Worm (Caenorhabditis elegans) whole organism, L2 larva: ENCODE results near the gene ZC262.2.
A peak's percentile ranks its signal among the peaks of the same experiment; 100 is the strongest.

ENCODE experiments used
- C34F6.9 ChIP-seq: fragments of 150-350 bp; optimal IDR thresholded peaks from 2 replicates; lab custom pipeline; 2014; ENCODE audit warnings: missing biosample characterization, missing genetic modification characterization
- F13H6.1 ChIP-seq: sonication (generic microtip); optimal IDR thresholded peaks from 2 replicates; lab custom pipeline; 2016; ENCODE audit warnings: missing genetic modification characterization, missing compliant biosample characterization
- R02D3.7 ChIP-seq: fragments of 150-350 bp; optimal IDR thresholded peaks from 2 replicates; lab custom pipeline; 2014; ENCODE audit warnings: missing biosample characterization, missing genetic modification characterization
- Y55F3AM.14 ChIP-seq: fragments of 200-800 bp; sonication (Bioruptor generic); optimal IDR thresholded peaks from 2 replicates; lab custom pipeline; 2018; ENCODE audit warnings: mild to moderate bottlenecking, missing genetic modification characterization, missing compliant biosample characterization
- ZK546.5 ChIP-seq: sonication (generic microtip); optimal IDR thresholded peaks from 2 replicates; lab custom pipeline; 2017; ENCODE audit warnings: missing biosample characterization, missing genetic modification characterization
- alr-1 ChIP-seq: fragments of 150-350 bp; optimal IDR thresholded peaks from 2 replicates; lab custom pipeline; 2014; ENCODE audit warnings: missing biosample characterization, missing genetic modification characterization
- aly-2 ChIP-seq: fragments of 150-350 bp; optimal IDR thresholded peaks from 2 replicates; lab custom pipeline; 2014; ENCODE audit warnings: missing biosample characterization, missing genetic modification characterization
- ama-1 ChIP-seq: fragments of 150-350 bp; optimal IDR thresholded peaks from 2 replicates; lab custom pipeline; 2018; ENCODE audit warnings: inconsistent platforms
- blmp-1 ChIP-seq: sonication (generic microtip); optimal IDR thresholded peaks from 2 replicates; lab custom pipeline; 2017; ENCODE audit warnings: missing genetic modification characterization, mild to moderate bottlenecking, missing compliant biosample characterization, antibody characterized with exemption, moderate library complexity; ENCODE audit not compliant: insufficient read depth
- ceh-16 ChIP-seq: fragments of 150-350 bp; optimal IDR thresholded peaks from 2 replicates; lab custom pipeline; 2014; ENCODE audit warnings: missing biosample characterization, missing genetic modification characterization
- ceh-82 ChIP-seq: fragments of 150-350 bp; optimal IDR thresholded peaks from 2 replicates; lab custom pipeline; 2014; ENCODE audit warnings: missing biosample characterization, missing genetic modification characterization
- crh-2 ChIP-seq: sonication (generic microtip); optimal IDR thresholded peaks from 2 replicates; lab custom pipeline; 2017; ENCODE audit warnings: missing biosample characterization, missing genetic modification characterization
- dmd-4 ChIP-seq: sonication (generic microtip); optimal IDR thresholded peaks from 2 replicates; lab custom pipeline; 2017; ENCODE audit warnings: missing biosample characterization, missing genetic modification characterization
- egl-27 ChIP-seq: sonication (generic microtip); optimal IDR thresholded peaks from 3 replicates; lab custom pipeline; 2017; ENCODE audit warnings: missing biosample characterization, missing genetic modification reagents, missing genetic modification characterization
- elt-1 ChIP-seq: fragments of 150-350 bp; optimal IDR thresholded peaks from 2 replicates; lab custom pipeline; 2014; ENCODE audit warnings: missing biosample characterization, missing genetic modification characterization
- elt-3 ChIP-seq: sonication (generic microtip); optimal IDR thresholded peaks from 2 replicates; lab custom pipeline; 2017; ENCODE audit warnings: missing biosample characterization, missing genetic modification characterization
- fos-1 ChIP-seq: fragments of 150-350 bp; optimal IDR thresholded peaks from 2 replicates; lab custom pipeline; 2014; ENCODE audit warnings: missing biosample characterization, missing genetic modification characterization
- gmeb-1 ChIP-seq: fragments of 150-350 bp; optimal IDR thresholded peaks from 2 replicates; lab custom pipeline; 2014; ENCODE audit warnings: missing biosample characterization, missing genetic modification characterization
- lin-11 ChIP-seq: fragments of 150-350 bp; sonication (generic microtip); optimal IDR thresholded peaks from 2 replicates; lab custom pipeline; 2014; ENCODE audit warnings: missing biosample characterization, missing genetic modification characterization, inconsistent platforms, mixed read lengths
- lin-13 ChIP-seq: fragments of 150-350 bp; optimal IDR thresholded peaks from 2 replicates; lab custom pipeline; 2014; ENCODE audit warnings: missing biosample characterization, missing genetic modification reagents, missing genetic modification characterization
- lin-39 ChIP-seq: fragments of 150-350 bp; optimal IDR thresholded peaks from 2 replicates; lab custom pipeline; 2014; ENCODE audit warnings: missing biosample characterization, missing genetic modification reagents, missing genetic modification characterization
- lsy-2 ChIP-seq, 2 experiments: fragments of 150-350 bp in 1 of 2; sonication (generic microtip) in 1 of 2; optimal IDR thresholded peaks; 2 replicates each; lab custom pipeline; 2014 to 2017; ENCODE audit warnings: missing biosample characterization in 2 of 2, missing genetic modification characterization in 2 of 2
- mab-5 ChIP-seq: fragments of 150-350 bp; optimal IDR thresholded peaks from 2 replicates; lab custom pipeline; 2014; ENCODE audit warnings: missing biosample characterization, missing genetic modification characterization
- mbf-1 ChIP-seq: sonication (generic microtip); optimal IDR thresholded peaks from 2 replicates; lab custom pipeline; 2017; ENCODE audit warnings: missing biosample characterization, missing genetic modification characterization
- mdl-1 ChIP-seq, 2 experiments: fragments of 150-350 bp in 1 of 2; sonication (generic microtip) in 1 of 2; optimal IDR thresholded peaks; 2 replicates each; lab custom pipeline; 2017; ENCODE audit warnings: missing biosample characterization in 2 of 2, missing genetic modification characterization in 2 of 2
- nhr-10 ChIP-seq: sonication (generic microtip); optimal IDR thresholded peaks from 2 replicates; lab custom pipeline; 2017; ENCODE audit warnings: missing biosample characterization, missing genetic modification characterization
- nhr-11 ChIP-seq: fragments of 150-350 bp; optimal IDR thresholded peaks from 2 replicates; lab custom pipeline; 2014; ENCODE audit warnings: missing biosample characterization, missing genetic modification characterization
- nhr-12 ChIP-seq: fragments of 150-350 bp; optimal IDR thresholded peaks from 2 replicates; lab custom pipeline; 2014; ENCODE audit warnings: missing biosample characterization, missing genetic modification characterization
- nhr-129 ChIP-seq: fragments of 150-350 bp; optimal IDR thresholded peaks from 2 replicates; lab custom pipeline; 2014; ENCODE audit warnings: missing biosample characterization, missing genetic modification characterization
- nhr-21 ChIP-seq: fragments of 150-350 bp; optimal IDR thresholded peaks from 2 replicates; lab custom pipeline; 2014; ENCODE audit warnings: missing biosample characterization, missing genetic modification characterization
- nhr-23 ChIP-seq: fragments of 150-350 bp; optimal IDR thresholded peaks from 2 replicates; lab custom pipeline; 2014; ENCODE audit warnings: missing biosample characterization, missing genetic modification reagents, missing genetic modification characterization
- nhr-237 ChIP-seq: fragments of 150-350 bp; optimal IDR thresholded peaks from 2 replicates; lab custom pipeline; 2014; ENCODE audit warnings: missing biosample characterization, missing genetic modification characterization
- nhr-25 ChIP-seq: fragments of 150-350 bp; sonication (generic microtip); optimal IDR thresholded peaks from 3 replicates; lab custom pipeline; 2014; ENCODE audit warnings: missing biosample characterization, missing genetic modification characterization
- nhr-6 ChIP-seq: fragments of 150-350 bp; optimal IDR thresholded peaks from 2 replicates; lab custom pipeline; 2014; ENCODE audit warnings: missing biosample characterization, missing genetic modification characterization
- nhr-77 ChIP-seq: fragments of 150-350 bp; optimal IDR thresholded peaks from 2 replicates; lab custom pipeline; 2014; ENCODE audit warnings: missing biosample characterization, missing genetic modification characterization
- peb-1 ChIP-seq: fragments of 150-350 bp; optimal IDR thresholded peaks from 2 replicates; lab custom pipeline; 2014; ENCODE audit warnings: missing biosample characterization, missing genetic modification characterization
- sem-4 ChIP-seq: fragments of 150-350 bp; optimal IDR thresholded peaks from 2 replicates; lab custom pipeline; 2014; ENCODE audit warnings: missing biosample characterization, missing genetic modification reagents, missing genetic modification characterization
- skn-1 ChIP-seq: sonication (generic microtip); optimal IDR thresholded peaks from 2 replicates; lab custom pipeline; 2017; ENCODE audit warnings: missing biosample characterization, missing genetic modification characterization
- sma-3 ChIP-seq: sonication (generic microtip); optimal IDR thresholded peaks from 2 replicates; lab custom pipeline; 2016; ENCODE audit warnings: missing genetic modification reagents, missing genetic modification characterization, missing compliant biosample characterization
- sma-9 ChIP-seq, 2 experiments: fragments of 150-350 bp in 1 of 2; sonication (generic microtip) in 1 of 2; optimal IDR thresholded peaks; 2 replicates each; lab custom pipeline; 2014 to 2016; ENCODE audit warnings: missing genetic modification characterization in 2 of 2, mild to moderate bottlenecking in 1 of 2, missing biosample characterization in 1 of 2, missing compliant biosample characterization in 1 of 2, missing genetic modification reagents in 1 of 2, moderate library complexity in 1 of 2
- snpc-4 ChIP-seq: fragments of 150-350 bp; optimal IDR thresholded peaks from 2 replicates; lab custom pipeline; 2014; ENCODE audit warnings: missing biosample characterization, missing genetic modification characterization
- unc-39 ChIP-seq: fragments of 150-350 bp; optimal IDR thresholded peaks from 2 replicates; lab custom pipeline; 2014; ENCODE audit warnings: missing biosample characterization, missing genetic modification characterization
- unc-55 ChIP-seq: fragments of 150-350 bp; sonication (generic microtip); optimal IDR thresholded peaks from 3 replicates; lab custom pipeline; 2014; ENCODE audit warnings: missing biosample characterization, missing genetic modification reagents, missing genetic modification characterization
- unc-62 ChIP-seq: fragments of 150-350 bp; optimal IDR thresholded peaks from 2 replicates; lab custom pipeline; 2014; ENCODE audit warnings: missing biosample characterization, missing genetic modification reagents, missing genetic modification characterization
- zag-1 ChIP-seq: fragments of 150-350 bp; optimal IDR thresholded peaks from 2 replicates; lab custom pipeline; 2014; ENCODE audit warnings: missing biosample characterization, missing genetic modification characterization
- ztf-1 ChIP-seq: fragments of 200-800 bp; sonication (Bioruptor generic); conservative IDR thresholded peaks from 2 replicates; pipeline ENCODE4 v1.3.6; 2022; ENCODE audit warnings: missing genetic modification characterization, missing compliant biosample characterization
- ztf-11 ChIP-seq: sonication (generic microtip); optimal IDR thresholded peaks from 2 replicates; lab custom pipeline; 2017; ENCODE audit warnings: missing biosample characterization, missing genetic modification characterization
- ztf-4 ChIP-seq: fragments of 150-350 bp; optimal IDR thresholded peaks from 2 replicates; lab custom pipeline; 2014; ENCODE audit warnings: missing biosample characterization, missing genetic modification characterization

Gene ZC262.2

DNA sequence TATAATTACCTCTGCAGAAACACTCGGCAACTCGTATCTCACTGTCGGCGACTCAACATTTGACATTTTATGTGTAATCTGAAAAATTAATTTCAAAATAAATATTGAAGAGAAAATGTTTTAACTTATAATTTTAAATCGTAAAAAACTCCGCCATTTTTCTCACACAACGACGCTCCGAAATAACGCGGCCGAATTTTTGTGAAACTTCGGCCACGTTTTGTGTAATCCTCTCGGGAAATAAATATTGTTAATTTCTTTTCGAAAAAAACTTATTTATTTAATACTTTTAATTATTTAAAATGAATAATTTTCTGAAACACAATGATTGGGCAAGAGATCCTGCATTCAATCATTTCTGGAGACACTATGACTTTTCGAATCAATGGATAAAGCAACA is 24.5 kb upstream of the ZC262.2 start, which contains the start of the genes F10E9.7 and F10E9.5:
TSS of gene F10E9.7 (minus strand) at position 86 of the 400 bp plus-strand sequence.
TSS of gene F10E9.5 (plus strand) at position 237 of the 400 bp plus-strand sequence.
- TF ChIP-seq lin-39 (tag; lab: Kevin White, UChicago) (no peak), nhr-12 (tag; lab: Kevin White, UChicago) (no peak), nhr-21 (tag; lab: Kevin White, UChicago) (peak; percentile 74), skn-1 (peak; percentile 36), nhr-6 (tag; lab: Kevin White, UChicago) (peak; percentile 77), snpc-4 (tag; lab: Kevin White, UChicago) (peak; percentile 77), ztf-11 (tag; lab: Kevin White, UChicago) (no peak), elt-1 (no peak), unc-62 (no peak), C34F6.9 (tag; lab: Kevin White, UChicago) (peak; percentile 94), mbf-1 (tag; lab: Kevin White, UChicago) (no peak), crh-2 (peak; percentile 95), nhr-237 (no peak), lsy-2 (tag; optimal IDR thresholded peaks at IDR 0.05; lab: Kevin White, UChicago) (peak; percentile 75 to 96), peb-1 (tag; lab: Kevin White, UChicago) (no peak), dmd-4 (no peak), nhr-77 (peak; percentile 43), Y55F3AM.14 (no peak), unc-39 (tag; lab: Kevin White, UChicago) (no peak), sma-3 (GFP tag; lab: Kevin White, UChicago) (peak; percentile 96), elt-3 (tag; lab: Kevin White, UChicago) (no peak), lin-13 (GFP tag; lab: Kevin White, UChicago) (peak; percentile 84), lin-11 (tag; lab: Kevin White, UChicago) (peak; percentile 46), ztf-1 (GFP tag; lab: Robert Waterston, UW) (no peak), nhr-129 (tag; lab: Kevin White, UChicago) (peak; percentile 32), ceh-16 (no peak), mdl-1 (tag; optimal IDR thresholded peaks at IDR 0.05; lab: Kevin White, UChicago) (no peak), fos-1 (peak; percentile 84), unc-55 (GFP tag; lab: Kevin White, UChicago) (peak; percentile 92), ama-1 (lab: Kevin White, UChicago) (no peak), egl-27 (tag; lab: Kevin White, UChicago) (peak; percentile 72), mab-5 (tag; lab: Kevin White, UChicago) (peak; percentile 27), sem-4 (tag; lab: Kevin White, UChicago) (peak; percentile 95), alr-1 (tag; lab: Kevin White, UChicago) (no peak), nhr-11 (tag; lab: Kevin White, UChicago) (no peak), nhr-25 (tag; lab: Kevin White, UChicago) (peak; percentile 83), blmp-1 (tag; lab: Kevin White, UChicago) (peak; percentile 56), nhr-23 (tag; lab: Kevin White, UChicago) (no peak), R02D3.7 (tag; lab: Kevin White, UChicago) (no peak), zag-1 (tag; lab: Kevin White, UChicago) (no peak), F13H6.1 (peak; percentile 89), aly-2 (tag; lab: Kevin White, UChicago) (no peak), gmeb-1 (tag; lab: Kevin White, UChicago) (peak; percentile 92), sma-9 (GFP tag; optimal IDR thresholded peaks at IDR 0.05; lab: Kevin White, UChicago) (peak; percentile 96), sma-9 (tag; optimal IDR thresholded peaks at IDR 0.05; lab: Kevin White, UChicago) (no peak), nhr-10 (tag; lab: Kevin White, UChicago) (peak; percentile 40), ZK546.5 (no peak), ceh-82 (tag; lab: Kevin White, UChicago) (no peak), ztf-4 (tag; lab: Kevin White, UChicago) (peak; percentile 67)
